Fruit fly (Drosophila melanogaster) whole organism, prepupa: ENCODE data around the gene Nsun5.

Source experiments
- Blimp-1 ChIP-seq: fragments of 200-800 bp; sonication (Bioruptor generic); optimal IDR thresholded peaks from 3 replicates; lab custom pipeline; 2017; ENCODE audit warnings: missing biosample characterization, missing genetic modification characterization, mild to moderate bottlenecking, moderate library complexity, missing genetic modification reagents
- CG10631 ChIP-seq: fragments of 200-800 bp; sonication (Bioruptor generic); optimal IDR thresholded peaks from 2 replicates; lab custom pipeline; 2016; ENCODE audit warnings: missing biosample characterization, missing genetic modification characterization
- CG11294 ChIP-seq: fragments of 200-800 bp; sonication (Bioruptor generic); IDR thresholded peaks from 2 replicates; pipeline ENCODE4 v1.3.6; 2022; ENCODE audit warnings: missing biosample characterization, missing genetic modification characterization
- CG11902 ChIP-seq: fragments of 200-800 bp; sonication (Bioruptor generic); optimal IDR thresholded peaks from 3 replicates; lab custom pipeline; 2016; ENCODE audit warnings: missing biosample characterization, missing genetic modification characterization
- CG15336 ChIP-seq: fragments of 200-800 bp; sonication (Bioruptor generic); IDR thresholded peaks from 2 replicates; pipeline ENCODE4 v1.3.6; 2022; ENCODE audit warnings: missing biosample characterization, missing genetic modification characterization
- CG1621 ChIP-seq: fragments of 200-800 bp; sonication (Bioruptor generic); optimal IDR thresholded peaks from 3 replicates; lab custom pipeline; 2018; ENCODE audit warnings: missing biosample characterization, mild to moderate bottlenecking, missing genetic modification characterization
- CG16779 ChIP-seq: fragments of 200-800 bp; sonication (Bioruptor generic); optimal IDR thresholded peaks from 3 replicates; lab custom pipeline; 2017; ENCODE audit warnings: missing biosample characterization, mild to moderate bottlenecking, missing genetic modification characterization
- CG3032 ChIP-seq: fragments of 200-800 bp; optimal IDR thresholded peaks from 2 replicates; lab custom pipeline; 2019; ENCODE audit warnings: missing biosample characterization, mild to moderate bottlenecking, missing genetic modification characterization, moderate library complexity
- CG31627 ChIP-seq: fragments of 200-800 bp; sonication (Bioruptor generic); optimal IDR thresholded peaks from 3 replicates; lab custom pipeline; 2016; ENCODE audit warnings: missing biosample characterization, missing genetic modification characterization
- CG34406 ChIP-seq: fragments of 200-800 bp; sonication (Bioruptor generic); optimal IDR thresholded peaks from 3 replicates; lab custom pipeline; 2016; ENCODE audit warnings: missing biosample characterization, missing genetic modification characterization
- CG3919 ChIP-seq: fragments of 200-800 bp; sonication (Bioruptor generic); optimal IDR thresholded peaks from 3 replicates; lab custom pipeline; 2016; ENCODE audit warnings: missing biosample characterization, missing genetic modification characterization
- CG6163 ChIP-seq: fragments of 200-800 bp; sonication (Bioruptor generic); IDR thresholded peaks from 3 replicates; pipeline ENCODE4 v1.3.6; 2022; ENCODE audit warnings: missing biosample characterization, missing genetic modification characterization
- CG6276 ChIP-seq: fragments of 200-800 bp; sonication (Bioruptor generic); optimal IDR thresholded peaks from 2 replicates; lab custom pipeline; 2017; ENCODE audit warnings: missing biosample characterization, mild to moderate bottlenecking, missing genetic modification characterization
- CG6792 ChIP-seq: fragments of 200-800 bp; sonication (Bioruptor generic); optimal IDR thresholded peaks from 3 replicates; lab custom pipeline; 2016; ENCODE audit warnings: missing biosample characterization, missing genetic modification characterization
- CG6808 ChIP-seq: fragments of 200-800 bp; sonication (Bioruptor generic); optimal IDR thresholded peaks from 3 replicates; lab custom pipeline; 2017; ENCODE audit warnings: missing biosample characterization, missing genetic modification characterization, mild to moderate bottlenecking, moderate library complexity, missing genetic modification reagents
- CG6854 ChIP-seq: fragments of 200-800 bp; sonication (Bioruptor generic); optimal IDR thresholded peaks from 2 replicates; lab custom pipeline; 2017; ENCODE audit warnings: missing biosample characterization, mild to moderate bottlenecking, missing genetic modification characterization
- CG7368 ChIP-seq: fragments of 200-800 bp; sonication (Bioruptor generic); optimal IDR thresholded peaks from 3 replicates; lab custom pipeline; 2016; ENCODE audit warnings: missing biosample characterization, missing genetic modification characterization
- CG8119 ChIP-seq: fragments of 200-800 bp; sonication (Bioruptor generic); IDR thresholded peaks from 3 replicates; pipeline ENCODE4 v1.3.6; 2022; ENCODE audit warnings: missing biosample characterization, missing genetic modification characterization
- CG8319 ChIP-seq: fragments of 200-800 bp; sonication (Bioruptor generic); optimal IDR thresholded peaks from 3 replicates; lab custom pipeline; 2016; ENCODE audit warnings: missing biosample characterization, missing genetic modification characterization
- CG8632 ChIP-seq: fragments of 200-800 bp; sonication (Bioruptor generic); optimal IDR thresholded peaks from 3 replicates; lab custom pipeline; 2016; ENCODE audit warnings: missing biosample characterization, missing genetic modification characterization
- Eip75B ChIP-seq: fragments of 200-800 bp; sonication (Bioruptor generic); optimal IDR thresholded peaks from 3 replicates; lab custom pipeline; 2016; ENCODE audit warnings: missing biosample characterization, missing genetic modification characterization
- Eip78C ChIP-seq: fragments of 200-800 bp; sonication (Bioruptor generic); peaks from one replicate; lab custom pipeline; 2016; ENCODE audit warnings: missing biosample characterization, missing genetic modification characterization
- Eip93F ChIP-seq: fragments of 200-800 bp; sonication (Bioruptor generic); optimal IDR thresholded peaks from 2 replicates; lab custom pipeline; 2016; ENCODE audit warnings: missing biosample characterization, mild to moderate bottlenecking, missing genetic modification characterization
- Ets21C ChIP-seq: fragments of 200-800 bp; sonication (Bioruptor generic); optimal IDR thresholded peaks from 3 replicates; lab custom pipeline; 2016; ENCODE audit warnings: missing biosample characterization, missing genetic modification characterization
- Ets96B ChIP-seq: fragments of 200-800 bp; optimal IDR thresholded peaks from 2 replicates; lab custom pipeline; 2019; ENCODE audit warnings: missing biosample characterization, mild to moderate bottlenecking, missing genetic modification characterization, moderate library complexity
- Hr38 ChIP-seq: sonication (Bioruptor generic); optimal IDR thresholded peaks from 2 replicates; lab custom pipeline; 2016; ENCODE audit warnings: missing biosample characterization, missing genetic modification characterization
- Hr39 ChIP-seq: fragments of 200-800 bp; sonication (Bioruptor generic); optimal IDR thresholded peaks from 2 replicates; lab custom pipeline; 2016; ENCODE audit warnings: missing biosample characterization, missing genetic modification characterization
- Hr4 ChIP-seq: fragments of 200-800 bp; sonication (Bioruptor generic); optimal IDR thresholded peaks from 3 replicates; lab custom pipeline; 2016; ENCODE audit warnings: missing biosample characterization, missing genetic modification characterization
- Lpt ChIP-seq: fragments of 200-800 bp; sonication (Bioruptor generic); optimal IDR thresholded peaks from 3 replicates; lab custom pipeline; 2016; ENCODE audit warnings: missing biosample characterization, missing genetic modification characterization
- Met ChIP-seq: fragments of 200-800 bp; sonication (Bioruptor generic); optimal IDR thresholded peaks from 3 replicates; lab custom pipeline; 2016; ENCODE audit warnings: missing biosample characterization, missing genetic modification characterization
- Smox ChIP-seq: fragments of 200-800 bp; sonication (Bioruptor generic); optimal IDR thresholded peaks from 3 replicates; lab custom pipeline; 2016; ENCODE audit warnings: missing biosample characterization, missing genetic modification characterization
- Sox102F ChIP-seq: fragments of 200-800 bp; sonication (Bioruptor generic); optimal IDR thresholded peaks from 2 replicates; lab custom pipeline; 2016; ENCODE audit warnings: missing biosample characterization, mild to moderate bottlenecking, missing genetic modification characterization
- Sox14 ChIP-seq: fragments of 200-800 bp; sonication (Bioruptor generic); optimal IDR thresholded peaks from 3 replicates; lab custom pipeline; 2016; ENCODE audit warnings: missing biosample characterization, missing genetic modification characterization
- Sox15 ChIP-seq: fragments of 200-800 bp; sonication (Bioruptor generic); optimal IDR thresholded peaks from 3 replicates; lab custom pipeline; 2016; ENCODE audit warnings: missing biosample characterization, missing genetic modification characterization
- achi ChIP-seq: fragments of 200-800 bp; sonication (Bioruptor generic); optimal IDR thresholded peaks from 3 replicates; lab custom pipeline; 2016; ENCODE audit warnings: missing biosample characterization, missing genetic modification characterization
- cyc ChIP-seq: fragments of 200-800 bp; sonication (Bioruptor generic); optimal IDR thresholded peaks from 3 replicates; lab custom pipeline; 2016; ENCODE audit warnings: missing biosample characterization, missing genetic modification characterization
- dac ChIP-seq: fragments of 200-800 bp; sonication (Bioruptor generic); optimal IDR thresholded peaks from 2 replicates; lab custom pipeline; 2017; ENCODE audit warnings: missing biosample characterization, mild to moderate bottlenecking, missing genetic modification characterization
- dsx ChIP-seq: fragments of 200-800 bp; optimal IDR thresholded peaks from 3 replicates; lab custom pipeline; 2019; ENCODE audit warnings: missing biosample characterization, mild to moderate bottlenecking, missing genetic modification characterization, moderate library complexity; ENCODE audit not compliant: poor library complexity, severe bottlenecking
- eg ChIP-seq: fragments of 200-800 bp; sonication (Bioruptor generic); IDR thresholded peaks from 3 replicates; pipeline ENCODE4 v1.3.6; 2022; ENCODE audit warnings: missing biosample characterization, missing genetic modification characterization
- esn ChIP-seq: fragments of 200-800 bp; sonication (Bioruptor generic); optimal IDR thresholded peaks from 2 replicates; lab custom pipeline; 2016; ENCODE audit warnings: missing biosample characterization, mild to moderate bottlenecking, missing genetic modification characterization, moderate library complexity
- fd85E ChIP-seq: fragments of 200-800 bp; sonication (Bioruptor generic); optimal IDR thresholded peaks from 3 replicates; lab custom pipeline; 2016; ENCODE audit warnings: missing biosample characterization, missing genetic modification characterization
- fkh ChIP-seq: fragments of 200-800 bp; sonication (Bioruptor generic); optimal IDR thresholded peaks from 3 replicates; lab custom pipeline; 2017; ENCODE audit warnings: missing biosample characterization, mild to moderate bottlenecking, missing genetic modification characterization, moderate library complexity
- lz ChIP-seq: fragments of 200-800 bp; sonication (Bioruptor generic); optimal IDR thresholded peaks from 3 replicates; lab custom pipeline; 2016; ENCODE audit warnings: missing biosample characterization, missing genetic modification characterization
- net ChIP-seq: fragments of 200-800 bp; sonication (Bioruptor generic); optimal IDR thresholded peaks from 3 replicates; lab custom pipeline; 2016; ENCODE audit warnings: missing biosample characterization, missing genetic modification characterization
- pdm3 ChIP-seq: fragments of 200-800 bp; sonication (Bioruptor generic); optimal IDR thresholded peaks from 3 replicates; lab custom pipeline; 2016; ENCODE audit warnings: missing biosample characterization, missing genetic modification characterization
- salr ChIP-seq, 2 experiments: fragments of 200-800 bp; sonication (Bioruptor generic); optimal IDR thresholded peaks; 3 replicates each; lab custom pipeline; 2016 to 2018; ENCODE audit warnings: missing biosample characterization in 2 of 2, missing genetic modification characterization in 2 of 2, mild to moderate bottlenecking in 1 of 2
- ss ChIP-seq, 2 experiments: fragments of 200-800 bp; sonication (Bioruptor generic); optimal IDR thresholded peaks; 2 replicates in 1 of 2; 3 replicates in 1 of 2; lab custom pipeline; 2017 to 2018; ENCODE audit warnings: mild to moderate bottlenecking in 2 of 2, missing biosample characterization in 2 of 2, missing genetic modification characterization in 2 of 2, moderate library complexity in 1 of 2
- svp ChIP-seq: fragments of 200-800 bp; sonication (Bioruptor generic); peaks from one replicate; lab custom pipeline; 2016; ENCODE audit warnings: missing biosample characterization, missing genetic modification characterization
- topi ChIP-seq: fragments of 200-800 bp; sonication (Bioruptor generic); optimal IDR thresholded peaks from 3 replicates; lab custom pipeline; 2016; ENCODE audit warnings: missing biosample characterization, missing genetic modification characterization

Gene Nsun5

DNA sequence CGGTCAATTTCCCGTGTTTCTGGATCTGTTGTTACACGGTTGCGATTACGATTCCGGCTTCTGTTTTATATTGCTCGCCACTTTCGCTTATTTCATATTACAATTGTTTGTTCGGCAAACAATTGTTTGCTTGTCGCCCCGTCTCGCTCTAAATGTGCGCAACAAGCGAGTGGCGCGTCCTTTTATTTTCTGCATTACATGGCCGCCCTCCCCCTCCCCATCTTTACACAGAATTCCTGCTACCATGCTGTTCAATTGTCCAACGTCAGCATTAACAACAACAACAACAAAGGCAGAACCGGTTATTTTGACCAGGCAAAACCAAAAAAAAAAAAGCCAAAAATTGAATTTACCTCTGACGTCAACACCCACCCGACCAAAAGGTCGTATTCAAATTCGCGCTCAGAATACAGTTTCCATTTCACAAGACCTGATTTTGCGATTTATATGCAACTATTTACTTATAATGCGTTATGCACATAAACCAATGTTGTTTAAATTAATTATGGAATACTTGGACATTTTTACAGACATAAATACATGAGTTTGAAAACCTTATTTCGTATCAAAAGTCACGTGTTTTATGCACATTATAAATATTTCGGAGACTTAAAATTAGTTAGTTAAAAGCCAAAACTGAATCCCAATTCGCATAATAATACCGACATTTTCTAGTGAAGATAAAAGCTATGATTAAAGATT lies 4.1 kb upstream of the Nsun5 start:
- no peak for TF ChIP-seq CG3032 (tag; lab: Kevin White, UChicago)
- TF ChIP-seq Hr4 (GFP tag; lab: Kevin White, UChicago), result no peak
- no peak for TF ChIP-seq CG31627
- TF ChIP-seq CG1621 (tag; lab: Kevin White, UChicago), result no peak
- no peak for TF ChIP-seq Hr38 (GFP tag; lab: Kevin White, UChicago)
- peak; percentile 33 for TF ChIP-seq fkh
- peak; percentile 65 for TF ChIP-seq svp (GFP tag; lab: Kevin White, UChicago)
- TF ChIP-seq CG8632 (GFP tag; lab: Kevin White, UChicago), result no peak
- peak; percentile 4 for TF ChIP-seq Sox102F
- TF ChIP-seq salr (GFP tag; optimal IDR thresholded peaks at IDR 0.05; lab: Kevin White, UChicago), result no peak
- TF ChIP-seq CG6854 (GFP tag; lab: Kevin White, UChicago), result no peak
- peak; percentile 20 for TF ChIP-seq Met (GFP tag; lab: Kevin White, UChicago)
- TF ChIP-seq Ets21C (GFP tag; lab: Kevin White, UChicago), result no peak
- TF ChIP-seq CG34406 (GFP tag; lab: Kevin White, UChicago), result no peak
- no peak for TF ChIP-seq Sox14 (GFP tag; lab: Kevin White, UChicago)
- no peak for TF ChIP-seq CG3919 (GFP tag; lab: Kevin White, UChicago)
- TF ChIP-seq cyc (GFP tag; lab: Kevin White, UChicago), result no peak
- peak; percentile 5 for TF ChIP-seq Hr39 (GFP tag; lab: Kevin White, UChicago)
- no peak for TF ChIP-seq dsx
- no peak for TF ChIP-seq ss (GFP tag; optimal IDR thresholded peaks at IDR 0.05; lab: Kevin White, UChicago)
- TF ChIP-seq CG11902 (GFP tag; lab: Kevin White, UChicago), result no peak
- TF ChIP-seq Eip78C, result peak; percentile 73
- TF ChIP-seq CG11294 (GFP tag; lab: Robert Waterston, UW), result no peak
- no peak for TF ChIP-seq eg (GFP tag; lab: Robert Waterston, UW)
- no peak for TF ChIP-seq lz
- TF ChIP-seq Smox (GFP tag; lab: Kevin White, UChicago), result peak; percentile 9
- no peak for TF ChIP-seq topi (GFP tag; lab: Kevin White, UChicago)
- TF ChIP-seq CG7368 (GFP tag; lab: Kevin White, UChicago), result no peak
- TF ChIP-seq Eip75B (GFP tag; lab: Kevin White, UChicago), result no peak
- no peak for TF ChIP-seq Lpt
- TF ChIP-seq Blimp-1 (GFP tag; lab: Kevin White, UChicago), result peak; percentile 71
- peak; percentile 35 for TF ChIP-seq pdm3 (GFP tag; lab: Kevin White, UChicago)
- no peak for TF ChIP-seq CG6808
- no peak for TF ChIP-seq Sox15
- TF ChIP-seq esn (GFP tag; lab: Kevin White, UChicago), result no peak
- no peak for TF ChIP-seq CG16779 (tag; lab: Kevin White, UChicago)
- TF ChIP-seq Ets96B, result no peak
- TF ChIP-seq net (GFP tag; lab: Kevin White, UChicago), result no peak

DNA sequence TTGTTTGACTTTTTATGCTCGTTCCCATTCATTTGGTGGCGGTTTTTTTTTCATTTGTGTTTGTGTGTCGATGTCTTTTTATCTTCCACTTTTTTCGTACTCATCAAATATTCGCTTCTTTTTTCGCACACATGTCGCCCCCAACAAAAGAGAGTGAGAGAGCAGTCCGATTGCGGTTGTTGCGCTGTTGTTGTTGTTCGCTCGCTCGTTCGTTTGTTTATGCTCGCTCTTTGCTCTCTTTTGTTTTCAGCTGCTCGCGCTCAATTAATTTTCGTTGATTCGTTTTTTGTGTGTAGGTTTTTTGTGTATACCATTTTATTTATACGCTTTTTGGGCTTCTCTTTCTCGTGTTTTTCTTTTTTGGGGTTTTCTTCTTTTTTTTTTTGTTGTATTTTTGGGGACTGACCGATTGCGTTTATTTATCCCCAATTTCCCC lies 3.5 kb upstream of the Nsun5 start:
- no peak for TF ChIP-seq Blimp-1 (GFP tag; lab: Kevin White, UChicago)
- no peak for TF ChIP-seq CG6792 (GFP tag; lab: Kevin White, UChicago)
- TF ChIP-seq achi (GFP tag; lab: Kevin White, UChicago), result no peak
- TF ChIP-seq CG6808, result peak; percentile 32
- peak; percentile 11 for TF ChIP-seq Eip93F
- TF ChIP-seq lz, result no peak
- TF ChIP-seq CG11902 (GFP tag; lab: Kevin White, UChicago), result no peak
- peak; percentile 0 for TF ChIP-seq CG3032 (tag; lab: Kevin White, UChicago)
- peak; percentile 61; the same call in 1 of the 2 replicates for TF ChIP-seq CG15336
- TF ChIP-seq CG6276, result peak; percentile 75
- TF ChIP-seq Hr39 (GFP tag; lab: Kevin White, UChicago), result no peak
- TF ChIP-seq Ets96B, result peak; percentile 25
- peak; percentile 63 to 70 for TF ChIP-seq ss (GFP tag; optimal IDR thresholded peaks at IDR 0.05; lab: Kevin White, UChicago)
- peak; percentile 73 for TF ChIP-seq CG8119
- no peak for TF ChIP-seq pdm3 (GFP tag; lab: Kevin White, UChicago)
- no peak for TF ChIP-seq CG31627
- TF ChIP-seq dac (GFP tag; lab: Kevin White, UChicago), result no peak
- no peak for TF ChIP-seq Eip75B (GFP tag; lab: Kevin White, UChicago)
- TF ChIP-seq CG10631 (GFP tag; lab: Kevin White, UChicago), result no peak
- TF ChIP-seq CG6163 (GFP tag; lab: Robert Waterston, UW), result peak; percentile 81
- no peak for TF ChIP-seq Ets21C (GFP tag; lab: Kevin White, UChicago)
- peak; percentile 20 for TF ChIP-seq fd85E
- TF ChIP-seq CG1621 (tag; lab: Kevin White, UChicago), result no peak
- TF ChIP-seq Sox102F, result peak; percentile 47
- no peak for TF ChIP-seq CG8319
- TF ChIP-seq Smox (GFP tag; lab: Kevin White, UChicago), result peak; percentile 2
- TF ChIP-seq CG34406 (GFP tag; lab: Kevin White, UChicago), result no peak
